Worm (Caenorhabditis elegans): ENCODE data around the gene C05C8.8.
"Not testable (repeated sequence)": the region's sequence is repeated elsewhere in the genome, so short reads cannot be mapped to it uniquely, and the experiment has no call there.

- not testable (repeated sequence) for TF ChIP-seq nhr-237 (tag; optimal IDR thresholded peaks at IDR 0.05); unc-120 (tag; optimal IDR thresholded peaks at IDR 0.05; ENCODE audit: poor library complexity, severe bottlenecking); snpc-4 (tag; optimal IDR thresholded peaks at IDR 0.05); ham-2 (GFP tag; optimal IDR thresholded peaks at IDR 0.05); tbx-8 (GFP tag; optimal IDR thresholded peaks at IDR 0.05); ceh-43 (GFP tag; optimal IDR thresholded peaks at IDR 0.05); zip-8 (tag; optimal IDR thresholded peaks at IDR 0.05); pha-4 (tag; optimal IDR thresholded peaks at IDR 0.05); unc-62 (GFP tag; optimal IDR thresholded peaks at IDR 0.05); cnd-1 (tag; optimal IDR thresholded peaks at IDR 0.05); ceh-39 (tag; optimal IDR thresholded peaks at IDR 0.05)
Measured at ce11 chrV:7304506-7304905, 49.5 kb upstream of the C05C8.8 start, which contains the start of gene F07G11.2.

Measured in whole organism, mixed stage, embryonic.